Fruit fly (Drosophila melanogaster) whole organism: ENCODE data around the gene frm.

ENCODE experiments used
- Dll ChIP-seq: fragments of >200 bp; optimal IDR thresholded peaks from 2 replicates; lab custom pipeline; 2017
- EcR ChIP-seq, 2 experiments: fragments of >200 bp; optimal IDR thresholded peaks; 2 replicates each; lab custom pipeline; 2017; ENCODE audit warnings: missing biosample characterization in 2 of 2, missing genetic modification characterization in 2 of 2, missing genetic modification reagents in 2 of 2
- usp ChIP-seq: fragments of >200 bp; optimal IDR thresholded peaks from 2 replicates; lab custom pipeline; 2017; ENCODE audit warnings: missing biosample characterization, missing genetic modification characterization, mixed read lengths

- TF ChIP-seq Dll (lab: Kevin White, UChicago) (no peak), EcR (GFP tag; optimal IDR thresholded peaks at IDR 0.05; lab: Kevin White, UChicago) (no peak), usp (no peak)
Measured at dm6 chr3L:5565051-5565688, 14.2 kb upstream of the frm start, which contains the start of gene bc10.
